Worm (Caenorhabditis elegans) whole organism, young adult: ENCODE data around the gene comt-2.

Experiments
- T26A5.8 ChIP-seq: sonication (generic microtip); optimal IDR thresholded peaks from 2 replicates; lab custom pipeline; 2016; ENCODE audit warnings: missing genetic modification characterization, missing compliant biosample characterization
- mes-4 ChIP-seq: sonication (generic microtip); optimal IDR thresholded peaks from 2 replicates; lab custom pipeline; 2016; ENCODE audit warnings: missing genotype, missing genetic modification characterization, missing compliant biosample characterization
- snpc-3.4 ChIP-seq: sonication (generic microtip); optimal IDR thresholded peaks from 2 replicates; lab custom pipeline; 2017; ENCODE audit warnings: missing genetic modification characterization, mild to moderate bottlenecking, missing compliant biosample characterization, antibody characterized with exemption, moderate library complexity, missing genotype, missing genetic modification reagents
- unc-62 ChIP-seq: fragments of 150-350 bp; optimal IDR thresholded peaks from 2 replicates; lab custom pipeline; 2014; ENCODE audit warnings: missing biosample characterization, missing genetic modification reagents, missing genetic modification characterization
- zfh-2 ChIP-seq: fragments of 200-800 bp; sonication (Bioruptor generic); conservative IDR thresholded peaks from 2 replicates; pipeline ENCODE4 v1.3.6; 2022; ENCODE audit warnings: missing genetic modification reagents, missing genetic modification characterization, missing compliant biosample characterization

ce11 chrV:16522242-16522641 is 28.0 kb upstream of the comt-2 start, which contains the start of gene srw-34:
- TF ChIP-seq T26A5.8 (tag; lab: Kevin White, UChicago) (no peak), zfh-2 (GFP tag; lab: Robert Waterston, UW) (no peak), snpc-3.4 (tag; lab: Kevin White, UChicago) (no peak), mes-4 (tag; lab: Kevin White, UChicago) (no peak), unc-62 (GFP tag; lab: Kevin White, UChicago) (no peak)
